Fruit fly (Drosophila melanogaster) whole organism, embryonic: Measurements from ENCODE around the gene CG42841.

Source experiments
- B-H1 ChIP-seq: fragments of 200-800 bp; sonication (Bioruptor generic); IDR thresholded peaks from 3 replicates; pipeline ENCODE4 v1.3.6; 2022; ENCODE audit warnings: missing biosample characterization, missing genetic modification characterization
- CG10366 ChIP-seq: fragments of 200-800 bp; sonication (Bioruptor generic); IDR thresholded peaks from 2 replicates; pipeline ENCODE4 v1.3.6; 2022; ENCODE audit warnings: missing biosample characterization, missing genetic modification characterization
- CG11504 ChIP-seq: fragments of 200-800 bp; sonication (Bioruptor generic); optimal IDR thresholded peaks from 3 replicates; lab custom pipeline; 2019; ENCODE audit warnings: missing biosample characterization, mild to moderate bottlenecking, missing genetic modification characterization, moderate library complexity
- CG12104 ChIP-seq: fragments of 200-800 bp; sonication (Bioruptor generic); optimal IDR thresholded peaks from 3 replicates; lab custom pipeline; 2016; ENCODE audit warnings: missing biosample characterization, missing genetic modification characterization
- CG12391 ChIP-seq: fragments of 200-800 bp; sonication (Bioruptor generic); optimal IDR thresholded peaks from 3 replicates; lab custom pipeline; 2018; ENCODE audit warnings: missing biosample characterization, mild to moderate bottlenecking, missing genetic modification characterization, moderate library complexity
- CG14667 ChIP-seq: fragments of 200-800 bp; sonication (Bioruptor generic); IDR thresholded peaks from 2 replicates; pipeline ENCODE4 v1.3.6; 2022; ENCODE audit warnings: missing biosample characterization, missing genetic modification characterization
- CG3847 ChIP-seq: fragments of 200-800 bp; sonication (Bioruptor generic); IDR thresholded peaks from 2 replicates; pipeline ENCODE4 v1.3.6; 2022; ENCODE audit warnings: missing biosample characterization, missing genetic modification characterization
- CG4282 ChIP-seq: fragments of 200-800 bp; sonication (Bioruptor generic); optimal IDR thresholded peaks from 2 replicates; lab custom pipeline; 2016; ENCODE audit warnings: missing biosample characterization, missing genetic modification characterization
- CG8388 ChIP-seq: fragments of 200-800 bp; sonication (Bioruptor generic); optimal IDR thresholded peaks from 2 replicates; lab custom pipeline; 2019; ENCODE audit warnings: missing biosample characterization, mild to moderate bottlenecking, missing genetic modification characterization, moderate library complexity
- Camta ChIP-seq: fragments of 200-800 bp; sonication (Bioruptor generic); optimal IDR thresholded peaks from 2 replicates; lab custom pipeline; 2016; ENCODE audit warnings: missing biosample characterization, missing genetic modification characterization
- Dbx ChIP-seq: fragments of 200-800 bp; sonication (Bioruptor generic); IDR thresholded peaks from 3 replicates; pipeline ENCODE4 v1.3.6; 2022; ENCODE audit warnings: missing biosample characterization, missing genetic modification characterization
- Dip3 ChIP-seq: fragments of 200-800 bp; sonication (Bioruptor generic); optimal IDR thresholded peaks from 3 replicates; lab custom pipeline; 2016; ENCODE audit warnings: missing biosample characterization, missing genetic modification characterization
- Ets65A ChIP-seq: fragments of 200-800 bp; sonication (Bioruptor generic); peaks from one replicate; lab custom pipeline; 2016; ENCODE audit warnings: missing biosample characterization, missing genetic modification characterization
- GATAe ChIP-seq: fragments of 200-800 bp; sonication (Bioruptor generic); conservative IDR thresholded peaks from 2 replicates; pipeline ENCODE4 v1.3.6; 2022; ENCODE audit warnings: missing biosample characterization, missing genetic modification characterization
- HHEX ChIP-seq: fragments of 200-800 bp; sonication (Bioruptor generic); optimal IDR thresholded peaks from 3 replicates; lab custom pipeline; 2017; ENCODE audit warnings: missing biosample characterization, mild to moderate bottlenecking, missing genetic modification characterization, missing genetic modification reagents
- Hsf ChIP-seq: fragments of 200-800 bp; sonication (Bioruptor generic); optimal IDR thresholded peaks from 3 replicates; lab custom pipeline; 2016; ENCODE audit warnings: missing biosample characterization, missing genetic modification characterization
- NK7.1 ChIP-seq: fragments of 200-800 bp; sonication (Bioruptor generic); optimal IDR thresholded peaks from 3 replicates; lab custom pipeline; 2016; ENCODE audit warnings: missing biosample characterization, missing genetic modification characterization
- Nf-YA ChIP-seq: fragments of 200-800 bp; sonication (Bioruptor generic); IDR thresholded peaks from 2 replicates; pipeline ENCODE4 v1.3.6; 2022; ENCODE audit warnings: missing biosample characterization, missing genetic modification characterization
- NfI ChIP-seq: fragments of 200-800 bp; sonication (Bioruptor generic); optimal IDR thresholded peaks from 3 replicates; lab custom pipeline; 2018; ENCODE audit warnings: missing biosample characterization, mild to moderate bottlenecking, missing genetic modification characterization, moderate library complexity
- Rfx ChIP-seq: fragments of 200-800 bp; sonication (Bioruptor generic); IDR thresholded peaks from 2 replicates; pipeline ENCODE4 v1.3.6; 2022; ENCODE audit warnings: missing biosample characterization, missing genetic modification characterization
- Spps ChIP-seq: fragments of 200-800 bp; sonication (Bioruptor generic); optimal IDR thresholded peaks from 2 replicates; lab custom pipeline; 2018; ENCODE audit warnings: missing biosample characterization, mild to moderate bottlenecking, missing genetic modification characterization
- Ssrp ChIP-seq: fragments of 200-800 bp; sonication (Bioruptor generic); optimal IDR thresholded peaks from 2 replicates; lab custom pipeline; 2018; ENCODE audit warnings: missing biosample characterization, mild to moderate bottlenecking, missing genetic modification characterization, moderate library complexity
- al ChIP-seq: fragments of 200-800 bp; sonication (Bioruptor generic); IDR thresholded peaks from 2 replicates; pipeline ENCODE4 v1.3.6; 2022; ENCODE audit warnings: missing biosample characterization, missing genetic modification characterization
- amos ChIP-seq: fragments of 200-800 bp; sonication (Bioruptor generic); IDR thresholded peaks from 2 replicates; pipeline ENCODE4 v1.3.6; 2022; ENCODE audit warnings: missing biosample characterization, missing genetic modification characterization; ENCODE audit not compliant: partially characterized antibody
- ara ChIP-seq: fragments of 200-800 bp; sonication (Bioruptor generic); IDR thresholded peaks from 2 replicates; pipeline ENCODE4 v1.3.6; 2022; ENCODE audit warnings: missing biosample characterization, missing genetic modification characterization
- bbx ChIP-seq: fragments of 200-800 bp; sonication (Bioruptor generic); IDR thresholded peaks from 2 replicates; pipeline ENCODE4 v1.3.6; 2022; ENCODE audit warnings: missing biosample characterization, missing genetic modification characterization; ENCODE audit not compliant: partially characterized antibody
- bsh ChIP-seq, 2 experiments: fragments of 200-800 bp; sonication (Bioruptor generic); optimal IDR thresholded peaks; 2 replicates each; lab custom pipeline; 2017 to 2018; ENCODE audit warnings: mild to moderate bottlenecking in 2 of 2, missing biosample characterization in 2 of 2, missing genetic modification characterization in 2 of 2, moderate library complexity in 1 of 2
- cad ChIP-seq: fragments of >200 bp; optimal IDR thresholded peaks from 2 replicates; lab custom pipeline; 2017; ENCODE audit warnings: missing biosample characterization, missing genetic modification characterization
- cas ChIP-seq: fragments of 200-800 bp; sonication (Bioruptor generic); IDR thresholded peaks from 2 replicates; pipeline ENCODE4 v1.3.6; 2022; ENCODE audit warnings: missing biosample characterization, missing genetic modification characterization
- en ChIP-seq: fragments of 200-800 bp; sonication (Bioruptor generic); optimal IDR thresholded peaks from 2 replicates; lab custom pipeline; 2016; ENCODE audit warnings: missing biosample characterization, missing genetic modification characterization
- exex ChIP-seq: fragments of 200-800 bp; sonication (Bioruptor generic); optimal IDR thresholded peaks from 4 replicates; lab custom pipeline; 2018; ENCODE audit warnings: missing biosample characterization, mild to moderate bottlenecking, missing genetic modification characterization, moderate library complexity
- ftz-f1 ChIP-seq: fragments of 200-800 bp; sonication (Bioruptor generic); optimal IDR thresholded peaks from 2 replicates; lab custom pipeline; 2016; ENCODE audit warnings: missing biosample characterization, missing genetic modification characterization
- gcm ChIP-seq: fragments of 200-800 bp; sonication (Bioruptor generic); optimal IDR thresholded peaks from 2 replicates; lab custom pipeline; 2019; ENCODE audit warnings: missing biosample characterization, mild to moderate bottlenecking, missing genetic modification characterization, moderate library complexity
- hkb ChIP-seq, 2 experiments: fragments of 200-800 bp in 1 of 2; fragments of >200 bp in 1 of 2; sonication (Bioruptor generic) in 1 of 2; IDR thresholded peaks in 1 of 2; optimal IDR thresholded peaks in 1 of 2; 2 replicates each; pipeline versions ENCODE4 v1.3.6 to Lab custom; 2017 to 2022; ENCODE audit warnings: missing biosample characterization in 1 of 2, missing genetic modification characterization in 1 of 2
- pfk ChIP-seq: fragments of 200-800 bp; sonication (Bioruptor generic); optimal IDR thresholded peaks from 2 replicates; lab custom pipeline; 2018; ENCODE audit warnings: missing biosample characterization, mild to moderate bottlenecking, missing genetic modification characterization, moderate library complexity
- salm ChIP-seq: fragments of 200-800 bp; sonication (Bioruptor generic); optimal IDR thresholded peaks from 2 replicates; lab custom pipeline; 2018; ENCODE audit warnings: missing biosample characterization, mild to moderate bottlenecking, missing genetic modification characterization
- sc ChIP-seq, 3 experiments: fragments of >200 bp in 2 of 3; fragments of 200-800 bp in 1 of 3; sonication (Bioruptor generic) in 1 of 3; optimal IDR thresholded peaks; 2 replicates in 2 of 3; 3 replicates in 1 of 3; lab custom pipeline; 2017; ENCODE audit warnings: mild to moderate bottlenecking in 1 of 3, missing biosample characterization in 1 of 3, missing genetic modification characterization in 1 of 3, missing genetic modification reagents in 1 of 3
- seq ChIP-seq: fragments of 200-800 bp; sonication (Bioruptor generic); IDR thresholded peaks from 2 replicates; pipeline ENCODE4 v1.3.6; 2022; ENCODE audit warnings: missing biosample characterization, missing genetic modification characterization
- sima ChIP-seq: fragments of 200-800 bp; sonication (Bioruptor generic); optimal IDR thresholded peaks from 2 replicates; lab custom pipeline; 2016; ENCODE audit warnings: missing biosample characterization, missing genetic modification characterization
- so ChIP-seq: fragments of 200-800 bp; sonication (Bioruptor generic); IDR thresholded peaks from 3 replicates; pipeline ENCODE4 v1.3.6; 2022; ENCODE audit warnings: missing biosample characterization, missing genetic modification characterization
- sob ChIP-seq: fragments of 200-800 bp; sonication (Bioruptor generic); IDR thresholded peaks from 2 replicates; pipeline ENCODE4 v1.3.6; 2022; ENCODE audit warnings: missing biosample characterization, missing genetic modification characterization
- tap ChIP-seq: fragments of 200-800 bp; optimal IDR thresholded peaks from 3 replicates; lab custom pipeline; 2019; ENCODE audit warnings: missing biosample characterization, mild to moderate bottlenecking, missing genetic modification characterization, moderate library complexity
- trh ChIP-seq: fragments of 200-800 bp; sonication (Bioruptor generic); optimal IDR thresholded peaks from 2 replicates; lab custom pipeline; 2016; ENCODE audit warnings: missing biosample characterization, missing genetic modification characterization

Gene CG42841

DNA sequence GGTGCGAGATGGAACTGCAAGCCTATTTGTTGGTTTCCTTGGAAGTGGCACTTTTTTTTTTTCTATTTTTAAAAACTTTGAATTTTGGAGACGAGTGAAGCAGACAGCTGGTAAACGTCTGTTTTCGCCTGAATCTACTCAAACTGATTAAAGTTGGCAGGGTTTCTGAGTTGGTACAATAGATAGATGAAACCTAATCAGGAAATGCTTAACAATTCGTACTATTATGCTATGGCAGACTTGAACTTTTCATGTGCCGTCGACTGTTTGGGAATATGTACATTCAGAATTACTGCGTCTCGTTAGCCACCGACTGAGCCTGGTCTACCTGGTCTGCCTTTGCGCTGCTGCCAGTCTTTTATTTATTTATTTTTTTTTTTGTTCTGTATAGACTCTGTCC lies at the start of gene CG42841:
Gene CG42841 (minus strand): TSS at position 101 of the 400 bp plus-strand sequence.
- TF ChIP-seq ftz-f1 (GFP tag; lab: Kevin White, UChicago) (no peak), en (GFP tag; lab: Kevin White, UChicago) (no peak), cad (GFP tag; lab: Kevin White, UChicago) (no peak), gcm (no peak), amos (GFP tag; lab: Robert Waterston, UW) (no peak), HHEX (GFP tag; lab: Kevin White, UChicago) (no peak), Camta (GFP tag; lab: Kevin White, UChicago) (no peak), Ssrp (tag; lab: Kevin White, UChicago) (no peak), pfk (GFP tag; lab: Kevin White, UChicago) (no peak), ara (GFP tag; lab: Robert Waterston, UW) (no peak)

DNA sequence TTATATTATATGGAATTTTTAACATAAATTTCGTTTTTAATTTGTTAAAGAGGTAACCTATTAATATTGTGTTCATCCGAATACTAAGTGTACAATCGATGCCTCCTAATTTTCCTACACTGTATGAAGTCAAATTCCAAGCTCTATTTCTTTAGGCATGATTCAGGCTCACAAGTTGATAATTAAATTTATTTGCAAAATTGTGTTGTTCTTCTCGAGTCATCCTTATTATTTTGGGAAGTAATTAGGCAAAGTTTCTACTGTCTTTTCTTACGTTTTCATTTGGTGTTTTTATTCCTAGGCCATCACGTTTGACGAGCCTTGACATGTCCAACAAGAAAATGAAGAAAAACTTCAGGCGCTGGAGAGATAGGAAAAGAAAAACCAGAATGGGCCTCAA lies 32.7 kb upstream of the CG42841 start, which contains the start of gene CG42355:
Gene CG42355 (minus strand): TSS at position 101 of the 400 bp plus-strand sequence.
- TF ChIP-seq Rfx (GFP tag; lab: Robert Waterston, UW) (no peak), exex (tag; lab: Kevin White, UChicago) (no peak), sob (no peak), trh (GFP tag; lab: Kevin White, UChicago) (no peak), Dip3 (GFP tag; lab: Kevin White, UChicago) (no peak), sima (no peak), so (GFP tag; lab: Robert Waterston, UW) (no peak), CG10366 (no peak), GATAe (no peak), bbx (GFP tag; lab: Robert Waterston, UW) (no peak), Spps (tag; lab: Kevin White, UChicago) (no peak), tap (no peak)

DNA sequence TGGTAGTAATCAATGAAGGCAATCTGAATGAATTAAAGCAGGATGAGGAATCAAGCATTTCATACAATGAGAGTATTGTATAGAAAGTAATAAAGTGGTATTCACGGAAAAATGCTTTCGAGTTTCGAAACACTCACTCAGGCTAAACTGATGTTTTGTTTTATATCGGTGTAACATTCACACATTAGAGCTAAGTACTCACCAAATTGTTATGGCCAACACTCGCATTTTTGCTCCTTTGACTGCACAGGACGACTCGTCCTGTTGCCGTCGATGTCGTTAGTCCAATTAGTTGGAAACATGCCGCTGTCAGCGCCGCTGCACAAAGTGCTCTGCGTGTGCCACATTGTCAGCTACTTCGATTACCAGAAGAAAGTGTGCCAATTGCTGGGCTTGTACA lies 21.2 kb upstream of the CG42841 start, which contains the start of gene Grl62c:
Gene Grl62c (plus strand): TSS at position 301 of the 400 bp plus-strand sequence.
- TF ChIP-seq hkb (optimal IDR thresholded peaks at IDR 0.05; lab: Kevin White, UChicago) (no peak), hkb (GFP tag; IDR thresholded peaks at IDR 0.05; lab: Robert Waterston, UW) (no peak), Ets65A (GFP tag; lab: Kevin White, UChicago) (peak; percentile 21)
- TF ChIP-seq, all 482 proteins: peak for 1

DNA sequence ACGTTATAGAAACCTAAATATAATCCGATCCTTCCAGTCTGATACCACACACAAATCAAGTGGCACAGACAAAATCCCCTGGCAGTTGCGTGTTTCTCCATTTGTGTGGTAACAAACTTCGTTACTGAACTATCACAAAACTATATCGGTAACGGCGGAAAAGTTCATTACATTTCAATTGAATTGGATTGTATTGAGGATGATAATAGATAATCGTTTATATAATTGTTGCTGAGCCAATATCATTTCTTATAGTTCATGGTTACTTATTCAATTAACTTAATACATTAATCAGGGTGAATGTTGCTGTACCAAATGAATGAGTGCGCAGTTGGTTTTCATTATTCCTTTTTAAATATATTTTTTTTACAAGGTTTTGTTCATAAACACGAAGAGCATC lies 17.8 kb upstream of the CG42841 start, which contains the start of gene Grl62b:
Gene Grl62b (minus strand): TSS at position 101 of the 400 bp plus-strand sequence.
- TF ChIP-seq Nf-YA (GFP tag; lab: Robert Waterston, UW), result no peak
- no peak for TF ChIP-seq CG12104 (GFP tag; lab: Kevin White, UChicago)

DNA sequence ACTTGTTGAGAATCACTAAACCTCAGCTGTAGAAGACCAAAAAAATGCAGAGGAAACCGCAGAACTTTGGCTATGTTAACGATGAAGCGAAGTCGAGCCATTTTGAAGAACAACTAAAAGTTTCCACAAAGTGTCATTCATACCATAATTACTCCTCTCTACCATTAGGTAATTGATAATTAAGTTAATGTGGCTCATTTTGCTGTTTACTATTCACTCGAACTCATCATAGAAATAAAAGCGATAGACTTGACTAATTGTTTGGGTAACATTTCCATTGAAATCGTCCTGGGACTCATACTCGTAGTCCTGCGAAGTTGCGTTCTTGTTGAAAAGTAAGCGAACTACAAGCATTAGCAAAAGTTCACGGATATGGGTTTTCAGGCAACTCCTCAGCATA lies 16.4 kb upstream of the CG42841 start, which contains the start of gene Grl62a:
Gene Grl62a (minus strand): TSS at position 101 of the 400 bp plus-strand sequence.
- TF ChIP-seq CG8388, result no peak
- no peak for TF ChIP-seq CG14667
- TF ChIP-seq CG12104 (GFP tag; lab: Kevin White, UChicago), result no peak
- TF ChIP-seq bsh (GFP tag; optimal IDR thresholded peaks at IDR 0.05; lab: Kevin White, UChicago), result no peak
- no peak for TF ChIP-seq CG12391 (tag; lab: Kevin White, UChicago)
- no peak for TF ChIP-seq cas
- no peak for TF ChIP-seq CG4282 (GFP tag; lab: Kevin White, UChicago)
- TF ChIP-seq seq, result no peak
- TF ChIP-seq Dbx (GFP tag; lab: Robert Waterston, UW), result no peak
- no peak for TF ChIP-seq NK7.1 (GFP tag; lab: Kevin White, UChicago)
- TF ChIP-seq sc (optimal IDR thresholded peaks at IDR 0.05; lab: Kevin White, UChicago), result no peak
- no peak for TF ChIP-seq sc (GFP tag; optimal IDR thresholded peaks at IDR 0.05; lab: Kevin White, UChicago)
- no peak for TF ChIP-seq B-H1 (GFP tag; lab: Robert Waterston, UW)
- no peak for TF ChIP-seq salm (tag; lab: Kevin White, UChicago)
- no peak for TF ChIP-seq Hsf (GFP tag; lab: Kevin White, UChicago)
- no peak for TF ChIP-seq CG11504 (tag; lab: Kevin White, UChicago)
- no peak for TF ChIP-seq NfI
- no peak for TF ChIP-seq CG3847 (GFP tag; lab: Robert Waterston, UW)
- no peak for TF ChIP-seq al (GFP tag; lab: Robert Waterston, UW)
